Fruit fly (Drosophila melanogaster) whole organism, prepupa: ENCODE measurements around the gene CalpB.

Experiments
- CG31627 ChIP-seq: fragments of 200-800 bp; sonication (Bioruptor generic); optimal IDR thresholded peaks from 3 replicates; lab custom pipeline; 2016; ENCODE audit warnings: missing biosample characterization, missing genetic modification characterization
- CG8632 ChIP-seq: fragments of 200-800 bp; sonication (Bioruptor generic); optimal IDR thresholded peaks from 3 replicates; lab custom pipeline; 2016; ENCODE audit warnings: missing biosample characterization, missing genetic modification characterization
- pdm3 ChIP-seq: fragments of 200-800 bp; sonication (Bioruptor generic); optimal IDR thresholded peaks from 3 replicates; lab custom pipeline; 2016; ENCODE audit warnings: missing biosample characterization, missing genetic modification characterization
- svp ChIP-seq: fragments of 200-800 bp; sonication (Bioruptor generic); peaks from one replicate; lab custom pipeline; 2016; ENCODE audit warnings: missing biosample characterization, missing genetic modification characterization

DNA sequence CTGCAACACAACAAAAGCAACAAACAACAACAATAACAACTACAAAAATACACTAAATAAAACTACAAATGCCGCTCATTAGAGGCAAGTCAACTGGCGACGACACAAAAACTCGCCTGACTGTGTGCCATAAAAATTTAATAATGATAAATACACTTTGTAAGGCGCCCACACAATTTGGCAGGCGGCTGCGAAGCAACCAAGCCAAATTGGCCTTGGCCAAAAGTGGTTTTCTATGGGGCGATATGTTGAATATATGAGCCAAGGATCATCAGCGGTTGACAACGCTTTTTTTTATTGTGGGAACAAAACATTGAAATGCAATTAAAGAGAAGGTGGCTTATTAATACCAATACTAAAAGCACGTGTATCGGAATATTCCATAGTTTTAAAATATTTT lies 38.4 kb upstream of the CalpB start:
- TF ChIP-seq CG8632 (GFP tag; lab: Kevin White, UChicago): no peak
- TF ChIP-seq pdm3 (GFP tag; lab: Kevin White, UChicago): no peak
- no peak for TF ChIP-seq svp
- no peak for TF ChIP-seq CG31627 (GFP tag; lab: Kevin White, UChicago)
